Fruit fly (Drosophila melanogaster) whole organism, embryonic: ENCODE measurements around the gene RSG7.

Experiments
- ATbp ChIP-seq: fragments of 200-800 bp; sonication (Bioruptor generic); optimal IDR thresholded peaks from 2 replicates; lab custom pipeline; 2017; ENCODE audit warnings: missing biosample characterization, mild to moderate bottlenecking, missing genetic modification characterization, missing genetic modification reagents
- Atf6 ChIP-seq: fragments of 200-800 bp; sonication (Bioruptor generic); IDR thresholded peaks from 2 replicates; pipeline ENCODE4 v1.3.6; 2022; ENCODE audit warnings: missing biosample characterization, missing genetic modification characterization
- B-H2 ChIP-seq: fragments of 200-800 bp; sonication (Bioruptor generic); optimal IDR thresholded peaks from 2 replicates; lab custom pipeline; 2018; ENCODE audit warnings: missing biosample characterization, mild to moderate bottlenecking, missing genetic modification characterization
- BtbVII ChIP-seq: fragments of 200-800 bp; sonication (Bioruptor generic); optimal IDR thresholded peaks from 3 replicates; lab custom pipeline; 2017; ENCODE audit warnings: missing biosample characterization, mild to moderate bottlenecking, missing genetic modification characterization
- CG10147 ChIP-seq: fragments of 200-800 bp; sonication (Bioruptor generic); optimal IDR thresholded peaks from 2 replicates; lab custom pipeline; 2019; ENCODE audit warnings: missing biosample characterization, mild to moderate bottlenecking, missing genetic modification characterization, moderate library complexity
- CG10462 ChIP-seq: fragments of 200-800 bp; sonication (Bioruptor generic); optimal IDR thresholded peaks from 2 replicates; lab custom pipeline; 2016; ENCODE audit warnings: missing biosample characterization, missing genetic modification characterization
- CG10565 ChIP-seq: fragments of 200-800 bp; sonication (Bioruptor generic); optimal IDR thresholded peaks from 3 replicates; lab custom pipeline; 2016; ENCODE audit warnings: missing biosample characterization, mild to moderate bottlenecking, missing genetic modification characterization
- CG11093 ChIP-seq: fragments of 200-800 bp; sonication (Bioruptor generic); IDR thresholded peaks from 3 replicates; pipeline ENCODE4 v1.3.6; 2022; ENCODE audit warnings: missing biosample characterization, missing genetic modification characterization
- CG1233 ChIP-seq: fragments of 200-800 bp; sonication (Bioruptor generic); optimal IDR thresholded peaks from 4 replicates; lab custom pipeline; 2018; ENCODE audit warnings: missing biosample characterization, mild to moderate bottlenecking, missing genetic modification characterization
- CG12391 ChIP-seq: fragments of 200-800 bp; sonication (Bioruptor generic); optimal IDR thresholded peaks from 3 replicates; lab custom pipeline; 2018; ENCODE audit warnings: missing biosample characterization, mild to moderate bottlenecking, missing genetic modification characterization, moderate library complexity
- CG1603 ChIP-seq: fragments of 200-800 bp; sonication (Bioruptor generic); optimal IDR thresholded peaks from 2 replicates; lab custom pipeline; 2019; ENCODE audit warnings: missing biosample characterization, mild to moderate bottlenecking, missing genetic modification characterization, moderate library complexity
- CG17385 ChIP-seq: fragments of 200-800 bp; sonication (Bioruptor generic); optimal IDR thresholded peaks from 3 replicates; lab custom pipeline; 2018; ENCODE audit warnings: missing biosample characterization, mild to moderate bottlenecking, missing genetic modification characterization
- CG18476 ChIP-seq: fragments of 200-800 bp; sonication (Bioruptor generic); optimal IDR thresholded peaks from 2 replicates; lab custom pipeline; 2016; ENCODE audit warnings: missing biosample characterization, mild to moderate bottlenecking, missing genetic modification characterization
- CG18764 ChIP-seq: fragments of 200-800 bp; sonication (Bioruptor generic); optimal IDR thresholded peaks from 3 replicates; lab custom pipeline; 2016; ENCODE audit warnings: missing biosample characterization, missing genetic modification characterization
- CG3281 ChIP-seq: fragments of 200-800 bp; sonication (Bioruptor generic); optimal IDR thresholded peaks from 3 replicates; lab custom pipeline; 2017; ENCODE audit warnings: missing biosample characterization, mild to moderate bottlenecking, missing genetic modification characterization
- CG33213 ChIP-seq: fragments of 200-800 bp; sonication (Bioruptor generic); optimal IDR thresholded peaks from 3 replicates; lab custom pipeline; 2016; ENCODE audit warnings: missing biosample characterization, missing genetic modification characterization
- CG33557 ChIP-seq: fragments of 200-800 bp; sonication (Bioruptor generic); optimal IDR thresholded peaks from 2 replicates; lab custom pipeline; 2019; ENCODE audit warnings: missing biosample characterization, mild to moderate bottlenecking, missing genetic modification characterization, moderate library complexity
- CG4424 ChIP-seq: fragments of 200-800 bp; sonication (Bioruptor generic); optimal IDR thresholded peaks from 3 replicates; lab custom pipeline; 2016; ENCODE audit warnings: missing biosample characterization, missing genetic modification characterization
- CG4617 ChIP-seq: fragments of 200-800 bp; sonication (Bioruptor generic); optimal IDR thresholded peaks from 3 replicates; lab custom pipeline; 2016; ENCODE audit warnings: missing biosample characterization, missing genetic modification characterization, borderline replicate concordance
- CG6654 ChIP-seq: fragments of 200-800 bp; sonication (Bioruptor generic); optimal IDR thresholded peaks from 2 replicates; lab custom pipeline; 2017; ENCODE audit warnings: missing biosample characterization, mild to moderate bottlenecking, missing genetic modification characterization
- CG7839 ChIP-seq: fragments of 200-800 bp; sonication (Bioruptor generic); optimal IDR thresholded peaks from 3 replicates; lab custom pipeline; 2018; ENCODE audit warnings: missing biosample characterization, mild to moderate bottlenecking, missing genetic modification characterization, moderate library complexity
- CG8944 ChIP-seq: fragments of 200-800 bp; sonication (Bioruptor generic); optimal IDR thresholded peaks from 3 replicates; lab custom pipeline; 2016; ENCODE audit warnings: missing biosample characterization, missing genetic modification characterization
- Dek ChIP-seq: fragments of 200-800 bp; sonication (Bioruptor generic); optimal IDR thresholded peaks from 3 replicates; lab custom pipeline; 2019; ENCODE audit warnings: missing biosample characterization, mild to moderate bottlenecking, missing genetic modification characterization, moderate library complexity
- ERR ChIP-seq: fragments of 200-800 bp; sonication (Bioruptor generic); optimal IDR thresholded peaks from 2 replicates; lab custom pipeline; 2016; ENCODE audit warnings: missing biosample characterization, missing genetic modification characterization
- Eip74EF ChIP-seq, 2 experiments: fragments of 200-800 bp in 1 of 2; fragments of >200 bp in 1 of 2; sonication (Bioruptor generic) in 1 of 2; optimal IDR thresholded peaks; 2 replicates each; lab custom pipeline; 2017 to 2019; ENCODE audit warnings: missing biosample characterization in 2 of 2, missing genetic modification characterization in 2 of 2, mild to moderate bottlenecking in 1 of 2, moderate library complexity in 1 of 2
- Elba2 ChIP-seq: fragments of 200-800 bp; sonication (Bioruptor generic); optimal IDR thresholded peaks from 3 replicates; lab custom pipeline; 2016; ENCODE audit warnings: missing biosample characterization, missing genetic modification characterization
- HHEX ChIP-seq: fragments of 200-800 bp; sonication (Bioruptor generic); optimal IDR thresholded peaks from 3 replicates; lab custom pipeline; 2017; ENCODE audit warnings: missing biosample characterization, mild to moderate bottlenecking, missing genetic modification characterization, missing genetic modification reagents
- HLH4C ChIP-seq: fragments of 200-800 bp; sonication (Bioruptor generic); IDR thresholded peaks from 3 replicates; pipeline ENCODE4 v1.3.6; 2022; ENCODE audit warnings: missing biosample characterization, missing genetic modification characterization; ENCODE audit not compliant: partially characterized antibody
- Hey ChIP-seq: fragments of 200-800 bp; sonication (Bioruptor generic); optimal IDR thresholded peaks from 3 replicates; lab custom pipeline; 2018; ENCODE audit warnings: missing biosample characterization, mild to moderate bottlenecking, missing genetic modification characterization
- HmgD ChIP-seq: fragments of 200-800 bp; sonication (Bioruptor generic); optimal IDR thresholded peaks from 3 replicates; lab custom pipeline; 2016; ENCODE audit warnings: missing biosample characterization, missing genetic modification characterization
- Hmr ChIP-seq: fragments of 200-800 bp; sonication (Bioruptor generic); optimal IDR thresholded peaks from 3 replicates; lab custom pipeline; 2017; ENCODE audit warnings: mild to moderate bottlenecking, missing biosample characterization, missing genetic modification reagents, missing genetic modification characterization
- Sox102F ChIP-seq: fragments of 200-800 bp; sonication (Bioruptor generic); optimal IDR thresholded peaks from 2 replicates; lab custom pipeline; 2018; ENCODE audit warnings: missing biosample characterization, mild to moderate bottlenecking, missing genetic modification characterization, moderate library complexity
- TFAM ChIP-seq: fragments of 200-800 bp; sonication (Bioruptor generic); optimal IDR thresholded peaks from 2 replicates; lab custom pipeline; 2017; ENCODE audit warnings: missing biosample characterization, missing genetic modification characterization, inconsistent platforms
- Vsx1 ChIP-seq: fragments of 200-800 bp; sonication (Bioruptor generic); optimal IDR thresholded peaks from 2 replicates; lab custom pipeline; 2017; ENCODE audit warnings: missing biosample characterization, mild to moderate bottlenecking, missing genetic modification characterization, missing genetic modification reagents
- Xrp1 ChIP-seq: fragments of 200-800 bp; sonication (Bioruptor generic); IDR thresholded peaks from 2 replicates; pipeline ENCODE4 v1.3.6; 2022; ENCODE audit warnings: missing biosample characterization, missing genetic modification characterization
- dysf ChIP-seq: fragments of 200-800 bp; sonication (Bioruptor generic); IDR thresholded peaks from 3 replicates; pipeline ENCODE4 v1.3.6; 2022; ENCODE audit warnings: missing biosample characterization, missing genetic modification characterization
- ewg ChIP-seq: fragments of 200-800 bp; sonication (Bioruptor generic); optimal IDR thresholded peaks from 3 replicates; lab custom pipeline; 2017; ENCODE audit warnings: mild to moderate bottlenecking, missing biosample characterization, missing genetic modification reagents, missing genetic modification characterization
- eyg ChIP-seq: fragments of 200-800 bp; sonication (Bioruptor generic); optimal IDR thresholded peaks from 3 replicates; lab custom pipeline; 2016; ENCODE audit warnings: missing biosample characterization, missing genetic modification characterization
- gcm ChIP-seq: fragments of 200-800 bp; sonication (Bioruptor generic); optimal IDR thresholded peaks from 2 replicates; lab custom pipeline; 2019; ENCODE audit warnings: missing biosample characterization, mild to moderate bottlenecking, missing genetic modification characterization, moderate library complexity
- inv ChIP-seq: fragments of 200-800 bp; sonication (Bioruptor generic); IDR thresholded peaks from 2 replicates; pipeline ENCODE4 v1.3.6; 2022; ENCODE audit warnings: missing biosample characterization, missing genetic modification characterization; ENCODE audit not compliant: partially characterized antibody
- lov ChIP-seq, 2 experiments: fragments of 200-800 bp in 1 of 2; fragments of >200 bp in 1 of 2; sonication (Bioruptor generic) in 1 of 2; IDR thresholded peaks in 1 of 2; optimal IDR thresholded peaks in 1 of 2; 2 replicates in 1 of 2; 3 replicates in 1 of 2; pipeline versions ENCODE4 v1.3.6 to Lab custom; 2017 to 2022; ENCODE audit warnings: missing biosample characterization in 1 of 2, missing genetic modification characterization in 1 of 2
- oc ChIP-seq: fragments of 200-800 bp; sonication (Bioruptor generic); optimal IDR thresholded peaks from 2 replicates; lab custom pipeline; 2018; ENCODE audit warnings: missing biosample characterization, mild to moderate bottlenecking, missing genetic modification characterization, moderate library complexity
- repo ChIP-seq: fragments of 200-800 bp; sonication (Bioruptor generic); optimal IDR thresholded peaks from 2 replicates; lab custom pipeline; 2016; ENCODE audit warnings: missing biosample characterization, missing genetic modification characterization
- schlank ChIP-seq: fragments of 200-800 bp; sonication (Bioruptor generic); optimal IDR thresholded peaks from 2 replicates; lab custom pipeline; 2018; ENCODE audit warnings: missing biosample characterization, mild to moderate bottlenecking, missing genetic modification characterization
- toy ChIP-seq: fragments of 200-800 bp; sonication (Bioruptor generic); IDR thresholded peaks from 2 replicates; pipeline ENCODE4 v1.3.6; 2022; ENCODE audit warnings: missing biosample characterization, missing genetic modification characterization
- zfh2 ChIP-seq: fragments of 200-800 bp; sonication (Bioruptor generic); optimal IDR thresholded peaks from 2 replicates; lab custom pipeline; 2016; ENCODE audit warnings: missing biosample characterization, missing genetic modification characterization

Gene RSG7

dm6 chrX:16833097-16833496 lies 11.1 kb downstream of the RSG7 start (continued):
- TF ChIP-seq CG6654 (GFP tag; lab: Kevin White, UChicago) (peak; percentile 63), CG33557 (no peak), ewg (GFP tag; lab: Kevin White, UChicago) (peak; percentile 68), dysf (GFP tag; lab: Robert Waterston, UW) (peak; percentile 81), ATbp (GFP tag; lab: Kevin White, UChicago) (peak; percentile 87), CG4617 (peak; percentile 14), CG8944 (GFP tag; lab: Kevin White, UChicago) (peak; percentile 69), schlank (tag; lab: Kevin White, UChicago) (peak; percentile 23), oc (tag; lab: Kevin White, UChicago) (peak; percentile 83), CG3281 (GFP tag; lab: Kevin White, UChicago) (peak; percentile 6), repo (GFP tag; lab: Kevin White, UChicago) (peak; percentile 60), gcm (GFP tag; lab: Kevin White, UChicago) (peak; percentile 61), Elba2 (GFP tag; lab: Kevin White, UChicago) (no peak), Hmr (peak; percentile 42), Vsx1 (peak; percentile 33), CG7839 (tag; lab: Kevin White, UChicago) (peak; percentile 84), CG4424 (GFP tag; lab: Kevin White, UChicago) (peak; percentile 79), HHEX (GFP tag; lab: Kevin White, UChicago) (peak; percentile 64), HLH4C (GFP tag; lab: Robert Waterston, UW) (no peak), CG17385 (peak; percentile 70), lov (optimal IDR thresholded peaks at IDR 0.05; lab: Kevin White, UChicago) (no peak), lov (GFP tag; IDR thresholded peaks at IDR 0.05; lab: Robert Waterston, UW) (peak; percentile 67; the same call in 2 of the 3 replicates), Sox102F (GFP tag; lab: Kevin White, UChicago) (peak; percentile 87), CG18764 (GFP tag; lab: Kevin White, UChicago) (peak; percentile 54), CG33213 (GFP tag; lab: Kevin White, UChicago) (peak; percentile 62), CG1233 (GFP tag; lab: Kevin White, UChicago) (peak; percentile 50), ERR (GFP tag; lab: Kevin White, UChicago) (peak; percentile 52), TFAM (GFP tag; lab: Kevin White, UChicago) (no peak), CG12391 (tag; lab: Kevin White, UChicago) (peak; percentile 76), toy (no peak), CG18476 (GFP tag; lab: Kevin White, UChicago) (peak; percentile 60), Eip74EF (GFP tag; optimal IDR thresholded peaks at IDR 0.05; lab: Kevin White, UChicago) (peak in 1 of 2 experiments; percentile 82), CG1603 (tag; lab: Kevin White, UChicago) (peak; percentile 91), eyg (GFP tag; lab: Kevin White, UChicago) (peak; percentile 39), Hey (tag; lab: Kevin White, UChicago) (no peak), CG11093 (GFP tag; lab: Robert Waterston, UW) (0 out of 3 replicates have a peak, but pooled peaks have one; percentile 15), Atf6 (GFP tag; lab: Robert Waterston, UW) (0 out of 2 replicates have a peak, but pooled peaks have one; percentile 24), BtbVII (GFP tag; lab: Kevin White, UChicago) (no peak), inv (no peak), B-H2 (GFP tag; lab: Kevin White, UChicago) (no peak), Dek (tag; lab: Kevin White, UChicago) (peak; percentile 27), CG10147 (GFP tag; lab: Kevin White, UChicago) (peak; percentile 34), CG10462 (GFP tag; lab: Kevin White, UChicago) (peak; percentile 44), zfh2 (no peak), Xrp1 (peak; percentile 84), HmgD (peak; percentile 7), CG10565 (no peak)
